Fruit fly (Drosophila melanogaster) whole organism, pupa: ENCODE measurements around the gene CG13044.

ENCODE experiments used
- CG10348 ChIP-seq: fragments of 200-800 bp; sonication (Bioruptor generic); IDR thresholded peaks from 2 replicates; pipeline ENCODE4 v1.3.6; 2022; ENCODE audit warnings: missing biosample characterization, missing genetic modification characterization
- CG12605 ChIP-seq: fragments of 200-800 bp; sonication (Bioruptor generic); IDR thresholded peaks from 2 replicates; pipeline ENCODE4 v1.3.6; 2022; ENCODE audit warnings: missing biosample characterization, missing genetic modification characterization
- CG13204 ChIP-seq: fragments of 200-800 bp; sonication (Bioruptor generic); optimal IDR thresholded peaks from 2 replicates; lab custom pipeline; 2018; ENCODE audit warnings: missing biosample characterization, mild to moderate bottlenecking, missing genetic modification characterization, moderate library complexity
- CG14655 ChIP-seq: fragments of 200-800 bp; sonication (Bioruptor generic); optimal IDR thresholded peaks from 3 replicates; lab custom pipeline; 2017; ENCODE audit warnings: mild to moderate bottlenecking, missing biosample characterization, missing genetic modification reagents, missing genetic modification characterization
- CG15710 ChIP-seq: fragments of 200-800 bp; sonication (Bioruptor generic); optimal IDR thresholded peaks from 2 replicates; lab custom pipeline; 2018; ENCODE audit warnings: missing biosample characterization, mild to moderate bottlenecking, missing genetic modification characterization, moderate library complexity
- CG17806 ChIP-seq: fragments of 200-800 bp; sonication (Bioruptor generic); optimal IDR thresholded peaks from 2 replicates; lab custom pipeline; 2018; ENCODE audit warnings: missing biosample characterization, mild to moderate bottlenecking, missing genetic modification characterization, moderate library complexity
- CG32121 ChIP-seq: fragments of 200-800 bp; sonication (Bioruptor generic); IDR thresholded peaks from 2 replicates; pipeline ENCODE4 v1.3.6; 2022; ENCODE audit warnings: missing biosample characterization, missing genetic modification characterization
- CG34367 ChIP-seq: fragments of 200-800 bp; sonication (Bioruptor generic); optimal IDR thresholded peaks from 2 replicates; lab custom pipeline; 2018; ENCODE audit warnings: missing biosample characterization, mild to moderate bottlenecking, missing genetic modification characterization
- CG4496 ChIP-seq: fragments of 200-800 bp; sonication (Bioruptor generic); IDR thresholded peaks from 3 replicates; pipeline ENCODE4 v1.3.6; 2022; ENCODE audit warnings: missing biosample characterization, missing genetic modification characterization
- CG8159 ChIP-seq: fragments of 200-800 bp; sonication (Bioruptor generic); optimal IDR thresholded peaks from 3 replicates; lab custom pipeline; 2018; ENCODE audit warnings: missing biosample characterization, mild to moderate bottlenecking, missing genetic modification characterization, moderate library complexity
- CG8301 ChIP-seq: fragments of 200-800 bp; sonication (Bioruptor generic); optimal IDR thresholded peaks from 2 replicates; lab custom pipeline; 2018; ENCODE audit warnings: missing biosample characterization, mild to moderate bottlenecking, missing genetic modification characterization
- CG9948 ChIP-seq: fragments of 200-800 bp; sonication (Bioruptor generic); optimal IDR thresholded peaks from 2 replicates; lab custom pipeline; 2018; ENCODE audit warnings: missing biosample characterization, mild to moderate bottlenecking, missing genetic modification characterization, moderate library complexity
- D1 ChIP-seq: fragments of 200-800 bp; sonication (Bioruptor generic); optimal IDR thresholded peaks from 2 replicates; lab custom pipeline; 2018; ENCODE audit warnings: missing biosample characterization, mild to moderate bottlenecking, missing genetic modification characterization, moderate library complexity
- EcR ChIP-seq: fragments of 200-800 bp; sonication (Bioruptor generic); optimal IDR thresholded peaks from 3 replicates; lab custom pipeline; 2019; ENCODE audit warnings: missing biosample characterization, missing genetic modification characterization, mild to moderate bottlenecking, moderate library complexity, missing genetic modification reagents
- Ets98B ChIP-seq: fragments of 200-800 bp; sonication (Bioruptor generic); IDR thresholded peaks from 2 replicates; pipeline ENCODE4 v1.3.6; 2022; ENCODE audit warnings: missing biosample characterization, missing genetic modification characterization
- Pif1A ChIP-seq: fragments of 200-800 bp; sonication (Bioruptor generic); optimal IDR thresholded peaks from 3 replicates; lab custom pipeline; 2016; ENCODE audit warnings: missing biosample characterization, missing genetic modification characterization
- Pif1B ChIP-seq: fragments of 200-800 bp; sonication (Bioruptor generic); optimal IDR thresholded peaks from 3 replicates; lab custom pipeline; 2016; ENCODE audit warnings: missing biosample characterization, missing genetic modification characterization
- Snoo ChIP-seq: fragments of 200-800 bp; sonication (Bioruptor generic); optimal IDR thresholded peaks from 3 replicates; lab custom pipeline; 2017; ENCODE audit warnings: missing biosample characterization, mild to moderate bottlenecking, missing genetic modification characterization, inconsistent platforms
- fd96Ca ChIP-seq: fragments of 200-800 bp; sonication (Bioruptor generic); IDR thresholded peaks from 3 replicates; pipeline ENCODE4 v1.3.6; 2022; ENCODE audit warnings: missing biosample characterization, missing genetic modification characterization
- gl ChIP-seq: fragments of 200-800 bp; sonication (Bioruptor generic); optimal IDR thresholded peaks from 2 replicates; lab custom pipeline; 2018; ENCODE audit warnings: missing biosample characterization, mild to moderate bottlenecking, missing genetic modification characterization
- rn ChIP-seq: fragments of 200-800 bp; sonication (Bioruptor generic); IDR thresholded peaks from 2 replicates; pipeline ENCODE4 v1.3.6; 2022; ENCODE audit warnings: missing biosample characterization, missing genetic modification characterization

The CG13044 gene

dm6 chr3L:16321172-16321571, 18.2 kb upstream of the CG13044 start, which contains the start of gene CG42718:
Gene CG42718, minus strand, starts transcription at chr3L:16321272.
- TF ChIP-seq CG17806 (tag; lab: Kevin White, UChicago) (no peak), CG12605 (GFP tag; lab: Robert Waterston, UW) (no peak), CG9948 (tag; lab: Kevin White, UChicago) (no peak), EcR (no peak), CG4496 (GFP tag; lab: Robert Waterston, UW) (no peak), Snoo (tag; lab: Kevin White, UChicago) (no peak), D1 (tag; lab: Kevin White, UChicago) (no peak), CG8159 (tag; lab: Kevin White, UChicago) (no peak), CG10348 (no peak), CG13204 (GFP tag; lab: Kevin White, UChicago) (no peak), rn (no peak), CG14655 (GFP tag; lab: Kevin White, UChicago) (no peak), Pif1B (GFP tag; lab: Kevin White, UChicago) (no peak), CG34367 (tag; lab: Kevin White, UChicago) (no peak), gl (tag; lab: Kevin White, UChicago) (no peak), CG15710 (tag; lab: Kevin White, UChicago) (no peak), CG8301 (tag; lab: Kevin White, UChicago) (no peak)

- TF ChIP-seq CG9948 (tag; lab: Kevin White, UChicago), result no peak
These were observed 16.5 kb upstream of the CG13044 start, which contains the start of the genes CG13041 and CG13060 for dm6 chr3L:16319399-16319906. Gene CG13041, minus strand, starts transcription at chr3L:16319526. Gene CG13060, plus strand, starts transcription at chr3L:16319856.

- no peak for TF ChIP-seq D1 (tag; lab: Kevin White, UChicago)
- TF ChIP-seq fd96Ca (GFP tag; lab: Robert Waterston, UW), result no peak
- no peak for TF ChIP-seq CG8159 (tag; lab: Kevin White, UChicago)
- TF ChIP-seq CG13204 (GFP tag; lab: Kevin White, UChicago), result no peak
- no peak for TF ChIP-seq EcR
These were observed 14.7 kb upstream of the CG13044 start, which contains the start of gene Nplp3 for dm6 chr3L:16317724-16318123. Gene Nplp3, plus strand, starts transcription at chr3L:16318024.

- TF ChIP-seq Pif1A (GFP tag; lab: Kevin White, UChicago) (no peak), CG15710 (tag; lab: Kevin White, UChicago) (no peak), CG32121 (GFP tag; lab: Robert Waterston, UW) (0 out of 2 replicates have a peak, but pooled peaks have one; percentile 21), Pif1B (GFP tag; lab: Kevin White, UChicago) (no peak), Snoo (tag; lab: Kevin White, UChicago) (no peak), gl (tag; lab: Kevin White, UChicago) (no peak)
These were observed 11.0 kb upstream of the CG13044 start, which contains the start of gene CG13062 for dm6 chr3L:16313985-16314384. Gene CG13062, plus strand, starts transcription at chr3L:16314285.

- no peak for TF ChIP-seq Pif1B (GFP tag; lab: Kevin White, UChicago)
- TF ChIP-seq fd96Ca (GFP tag; lab: Robert Waterston, UW), result peak; percentile 89
- TF ChIP-seq CG8301 (tag; lab: Kevin White, UChicago), result peak; percentile 74
- no peak for TF ChIP-seq CG12605 (GFP tag; lab: Robert Waterston, UW)
- peak; percentile 42; the same call in 1 of the 2 replicates for TF ChIP-seq rn
- no peak for TF ChIP-seq CG34367 (tag; lab: Kevin White, UChicago)
- no peak for TF ChIP-seq gl (tag; lab: Kevin White, UChicago)
- TF ChIP-seq EcR, result no peak
- no peak for TF ChIP-seq Snoo (tag; lab: Kevin White, UChicago)
- no peak for TF ChIP-seq CG9948 (tag; lab: Kevin White, UChicago)
- TF ChIP-seq CG15710 (tag; lab: Kevin White, UChicago), result no peak
- TF ChIP-seq D1 (tag; lab: Kevin White, UChicago), result no peak
- peak; percentile 84 for TF ChIP-seq Ets98B
- peak; percentile 9 for TF ChIP-seq CG17806 (tag; lab: Kevin White, UChicago)
- peak; percentile 78 for TF ChIP-seq CG14655 (GFP tag; lab: Kevin White, UChicago)
- TF ChIP-seq CG4496 (GFP tag; lab: Robert Waterston, UW), result peak; percentile 86
- peak; percentile 48; the same call in 1 of the 2 replicates for TF ChIP-seq CG32121 (GFP tag; lab: Robert Waterston, UW)
- TF ChIP-seq Pif1A (GFP tag; lab: Kevin White, UChicago), result peak; percentile 13
- no peak for TF ChIP-seq CG8159 (tag; lab: Kevin White, UChicago)
- no peak for TF ChIP-seq CG13204 (GFP tag; lab: Kevin White, UChicago)
- TF ChIP-seq CG10348, result peak; percentile 51
These were observed 7.0 kb upstream of the CG13044 start for dm6 chr3L:16309972-16310371.

- TF ChIP-seq CG4496 (GFP tag; lab: Robert Waterston, UW) (0 out of 3 replicates have a peak, but pooled peaks have one; percentile 37), gl (tag; lab: Kevin White, UChicago) (no peak)
- TF ChIP-seq, all 21 proteins: peak for 1
These were observed 5.4 kb upstream of the CG13044 start, which contains the start of gene CG13042 for dm6 chr3L:16308380-16308779. Gene CG13042, minus strand, starts transcription at chr3L:16308480.
